Fruit fly (Drosophila melanogaster) whole organism, embryonic: ENCODE measurements around the gene Trf4-2.

Experiments used
- Antp ChIP-seq: fragments of 200-800 bp; sonication (Bioruptor generic); optimal IDR thresholded peaks from 3 replicates; lab custom pipeline; 2016; ENCODE audit warnings: missing biosample characterization, missing genetic modification characterization
- CG10366 ChIP-seq: fragments of 200-800 bp; sonication (Bioruptor generic); IDR thresholded peaks from 2 replicates; pipeline ENCODE4 v1.3.6; 2022; ENCODE audit warnings: missing biosample characterization, missing genetic modification characterization
- CG13287 ChIP-seq: fragments of 200-800 bp; sonication (Bioruptor generic); IDR thresholded peaks from 2 replicates; pipeline ENCODE4 v1.3.6; 2022; ENCODE audit warnings: missing biosample characterization, missing genetic modification characterization; ENCODE audit not compliant: partially characterized antibody
- CG13624 ChIP-seq: fragments of 200-800 bp; sonication (Bioruptor generic); optimal IDR thresholded peaks from 2 replicates; lab custom pipeline; 2016; ENCODE audit warnings: missing biosample characterization, missing genetic modification characterization
- CG15011 ChIP-seq: fragments of 200-800 bp; sonication (Bioruptor generic); optimal IDR thresholded peaks from 3 replicates; lab custom pipeline; 2018; ENCODE audit warnings: missing biosample characterization, mild to moderate bottlenecking, missing genetic modification characterization
- CG17361 ChIP-seq: fragments of 200-800 bp; sonication (Bioruptor generic); IDR thresholded peaks from 3 replicates; pipeline ENCODE4 v1.3.6; 2022; ENCODE audit warnings: missing biosample characterization, missing genetic modification characterization
- CG1792 ChIP-seq: fragments of 200-800 bp; sonication (Bioruptor generic); optimal IDR thresholded peaks from 2 replicates; lab custom pipeline; 2016; ENCODE audit warnings: missing biosample characterization, missing genetic modification characterization
- CG1832 ChIP-seq: fragments of 200-800 bp; sonication (Bioruptor generic); optimal IDR thresholded peaks from 2 replicates; lab custom pipeline; 2017; ENCODE audit warnings: missing biosample characterization, mild to moderate bottlenecking, missing genetic modification characterization, inconsistent platforms
- CG18476 ChIP-seq: fragments of 200-800 bp; sonication (Bioruptor generic); optimal IDR thresholded peaks from 2 replicates; lab custom pipeline; 2016; ENCODE audit warnings: missing biosample characterization, mild to moderate bottlenecking, missing genetic modification characterization
- CG2116 ChIP-seq: fragments of 200-800 bp; sonication (Bioruptor generic); optimal IDR thresholded peaks from 3 replicates; lab custom pipeline; 2018; ENCODE audit warnings: missing biosample characterization, mild to moderate bottlenecking, missing genetic modification characterization
- CG2129 ChIP-seq: fragments of 200-800 bp; sonication (Bioruptor generic); IDR thresholded peaks from 2 replicates; pipeline ENCODE4 v1.3.6; 2022; ENCODE audit warnings: missing biosample characterization, missing genetic modification characterization; ENCODE audit not compliant: partially characterized antibody
- CG2889 ChIP-seq: fragments of 200-800 bp; sonication (Bioruptor generic); IDR thresholded peaks from 3 replicates; pipeline ENCODE4 v1.3.6; 2022; ENCODE audit warnings: missing biosample characterization, missing genetic modification characterization
- CG33557 ChIP-seq: fragments of 200-800 bp; sonication (Bioruptor generic); optimal IDR thresholded peaks from 2 replicates; lab custom pipeline; 2019; ENCODE audit warnings: missing biosample characterization, mild to moderate bottlenecking, missing genetic modification characterization, moderate library complexity
- CG34224 ChIP-seq: fragments of 200-800 bp; sonication (Bioruptor generic); IDR thresholded peaks from 3 replicates; pipeline ENCODE4 v1.3.6; 2022; ENCODE audit warnings: missing biosample characterization, missing genetic modification characterization; ENCODE audit not compliant: partially characterized antibody
- CG3838 ChIP-seq: fragments of 200-800 bp; sonication (Bioruptor generic); optimal IDR thresholded peaks from 3 replicates; lab custom pipeline; 2016; ENCODE audit warnings: missing biosample characterization, missing genetic modification characterization
- CG4282 ChIP-seq: fragments of 200-800 bp; sonication (Bioruptor generic); optimal IDR thresholded peaks from 2 replicates; lab custom pipeline; 2016; ENCODE audit warnings: missing biosample characterization, missing genetic modification characterization
- CG4328 ChIP-seq: fragments of 200-800 bp; sonication (Bioruptor generic); optimal IDR thresholded peaks from 3 replicates; lab custom pipeline; 2017; ENCODE audit warnings: missing biosample characterization, missing genetic modification reagents, missing genetic modification characterization
- CG7745 ChIP-seq: fragments of 200-800 bp; sonication (Bioruptor generic); optimal IDR thresholded peaks from 2 replicates; lab custom pipeline; 2018; ENCODE audit warnings: missing biosample characterization, mild to moderate bottlenecking, missing genetic modification characterization, moderate library complexity
- CG7987 ChIP-seq: fragments of 200-800 bp; sonication (Bioruptor generic); optimal IDR thresholded peaks from 2 replicates; lab custom pipeline; 2018; ENCODE audit warnings: missing biosample characterization, mild to moderate bottlenecking, missing genetic modification characterization, moderate library complexity
- CG9215 ChIP-seq: fragments of 200-800 bp; sonication (Bioruptor generic); IDR thresholded peaks from 2 replicates; pipeline ENCODE4 v1.3.6; 2022; ENCODE audit warnings: missing biosample characterization, missing genetic modification characterization
- CG9876 ChIP-seq: fragments of 200-800 bp; sonication (Bioruptor generic); optimal IDR thresholded peaks from 2 replicates; lab custom pipeline; 2016; ENCODE audit warnings: missing biosample characterization, missing genetic modification characterization
- Deaf1 ChIP-seq: fragments of 200-800 bp; optimal IDR thresholded peaks from 3 replicates; lab custom pipeline; 2019; ENCODE audit warnings: missing biosample characterization, mild to moderate bottlenecking, missing genetic modification characterization, moderate library complexity
- Dek ChIP-seq: fragments of 200-800 bp; sonication (Bioruptor generic); optimal IDR thresholded peaks from 3 replicates; lab custom pipeline; 2019; ENCODE audit warnings: missing biosample characterization, mild to moderate bottlenecking, missing genetic modification characterization, moderate library complexity
- Gsc ChIP-seq: fragments of 200-800 bp; sonication (Bioruptor generic); IDR thresholded peaks from 2 replicates; pipeline ENCODE4 v1.3.6; 2022; ENCODE audit warnings: missing biosample characterization, missing genetic modification characterization
- HHEX ChIP-seq: fragments of 200-800 bp; sonication (Bioruptor generic); optimal IDR thresholded peaks from 3 replicates; lab custom pipeline; 2017; ENCODE audit warnings: missing biosample characterization, mild to moderate bottlenecking, missing genetic modification characterization, missing genetic modification reagents
- Mrtf ChIP-seq: fragments of 200-800 bp; sonication (Bioruptor generic); IDR thresholded peaks from 3 replicates; pipeline ENCODE4 v1.3.6; 2022; ENCODE audit warnings: missing biosample characterization, missing genetic modification characterization
- Oli ChIP-seq: fragments of 200-800 bp; sonication (Bioruptor generic); optimal IDR thresholded peaks from 2 replicates; lab custom pipeline; 2018; ENCODE audit warnings: missing biosample characterization, mild to moderate bottlenecking, missing genetic modification characterization, moderate library complexity
- Tbp ChIP-seq: fragments of >200 bp; optimal IDR thresholded peaks from 2 replicates; lab custom pipeline; 2018; ENCODE audit warnings: missing biosample characterization, missing genetic modification characterization
- Trl ChIP-seq, 3 experiments: fragments of >200 bp in 2 of 3; fragments of 200-800 bp in 1 of 3; sonication (Bioruptor generic) in 1 of 3; optimal IDR thresholded peaks; 2 replicates in 1 of 3; 3 replicates in 2 of 3; lab custom pipeline; 2016 to 2017; ENCODE audit warnings: missing biosample characterization in 1 of 3, missing genetic modification characterization in 1 of 3
- ab ChIP-seq: fragments of 200-800 bp; sonication (Bioruptor generic); optimal IDR thresholded peaks from 2 replicates; lab custom pipeline; 2016; ENCODE audit warnings: missing biosample characterization, missing genetic modification characterization
- abd-A ChIP-seq: fragments of 200-800 bp; sonication (Bioruptor generic); optimal IDR thresholded peaks from 3 replicates; lab custom pipeline; 2019; ENCODE audit warnings: missing biosample characterization, mild to moderate bottlenecking, missing genetic modification characterization, moderate library complexity
- ash1 ChIP-seq: fragments of 200-800 bp; sonication (Bioruptor generic); optimal IDR thresholded peaks from 2 replicates; lab custom pipeline; 2018; ENCODE audit warnings: missing biosample characterization, mild to moderate bottlenecking, missing genetic modification characterization
- cad ChIP-seq: fragments of >200 bp; optimal IDR thresholded peaks from 2 replicates; lab custom pipeline; 2017; ENCODE audit warnings: missing biosample characterization, missing genetic modification characterization
- cas ChIP-seq: fragments of 200-800 bp; sonication (Bioruptor generic); IDR thresholded peaks from 2 replicates; pipeline ENCODE4 v1.3.6; 2022; ENCODE audit warnings: missing biosample characterization, missing genetic modification characterization
- cato ChIP-seq: fragments of 200-800 bp; sonication (Bioruptor generic); optimal IDR thresholded peaks from 2 replicates; lab custom pipeline; 2016; ENCODE audit warnings: missing biosample characterization, missing genetic modification characterization, borderline replicate concordance
- chinmo ChIP-seq: fragments of 200-800 bp; sonication (Bioruptor generic); IDR thresholded peaks from 4 replicates; pipeline ENCODE4 v1.3.6; 2022; ENCODE audit warnings: missing biosample characterization, missing genetic modification characterization; ENCODE audit not compliant: partially characterized antibody
- danr ChIP-seq: fragments of 200-800 bp; sonication (Bioruptor generic); IDR thresholded peaks from 2 replicates; pipeline ENCODE4 v1.3.6; 2022; ENCODE audit warnings: missing biosample characterization, missing genetic modification characterization
- dimm ChIP-seq: fragments of 200-800 bp; sonication (Bioruptor generic); IDR thresholded peaks from 2 replicates; pipeline ENCODE4 v1.3.6; 2022; ENCODE audit warnings: missing biosample characterization, missing genetic modification characterization
- fd3F ChIP-seq: fragments of 200-800 bp; sonication (Bioruptor generic); optimal IDR thresholded peaks from 2 replicates; lab custom pipeline; 2018; ENCODE audit warnings: missing biosample characterization, mild to moderate bottlenecking, missing genetic modification characterization, moderate library complexity
- gro ChIP-seq: fragments of 200-800 bp; sonication (Bioruptor generic); optimal IDR thresholded peaks from 2 replicates; lab custom pipeline; 2016; ENCODE audit warnings: missing biosample characterization, missing genetic modification characterization
- mirr ChIP-seq: fragments of 200-800 bp; sonication (Bioruptor generic); optimal IDR thresholded peaks from 3 replicates; lab custom pipeline; 2018; ENCODE audit warnings: missing biosample characterization, mild to moderate bottlenecking, missing genetic modification characterization
- nom ChIP-seq: fragments of 200-800 bp; sonication (Bioruptor generic); optimal IDR thresholded peaks from 2 replicates; lab custom pipeline; 2017; ENCODE audit warnings: missing biosample characterization, missing genetic modification characterization, mild to moderate bottlenecking, moderate library complexity, missing genetic modification reagents
- otp ChIP-seq: fragments of 200-800 bp; sonication (Bioruptor generic); IDR thresholded peaks from 3 replicates; pipeline ENCODE4, ENCODE4 v1.3.6; 2022; ENCODE audit warnings: missing biosample characterization, missing genetic modification characterization
- pfk ChIP-seq: fragments of 200-800 bp; sonication (Bioruptor generic); optimal IDR thresholded peaks from 2 replicates; lab custom pipeline; 2018; ENCODE audit warnings: missing biosample characterization, mild to moderate bottlenecking, missing genetic modification characterization, moderate library complexity
- pnt ChIP-seq: fragments of 200-800 bp; sonication (Bioruptor generic); optimal IDR thresholded peaks from 3 replicates; lab custom pipeline; 2016; ENCODE audit warnings: missing biosample characterization, missing genetic modification characterization
- shn ChIP-seq: fragments of 200-800 bp; sonication (Bioruptor generic); optimal IDR thresholded peaks from 3 replicates; lab custom pipeline; 2016; ENCODE audit warnings: missing biosample characterization, missing genetic modification characterization
- stc ChIP-seq: fragments of 200-800 bp; sonication (Bioruptor generic); IDR thresholded peaks from 2 replicates; pipeline ENCODE4 v1.3.6; 2022; ENCODE audit warnings: missing biosample characterization, missing genetic modification characterization
- tgo ChIP-seq: fragments of 200-800 bp; sonication (Bioruptor generic); IDR thresholded peaks from 3 replicates; pipeline ENCODE4 v1.3.6; 2022; ENCODE audit warnings: missing biosample characterization, missing genetic modification characterization
- usp ChIP-seq: fragments of >200 bp; optimal IDR thresholded peaks from 2 replicates; lab custom pipeline; 2017; ENCODE audit warnings: missing biosample characterization, missing genetic modification characterization

Trf4-2 gene

dm6 chr3R:24893320-24893955 is 31.6 kb upstream of the Trf4-2 start (continued):
- no peak for TF ChIP-seq Gsc (GFP tag; lab: Robert Waterston, UW)
- 0 out of 2 replicates have a peak, but pooled peaks have one; percentile 6 for TF ChIP-seq dimm (GFP tag; lab: Robert Waterston, UW)
- peak; percentile 55; the same call in 2 of the 3 replicates for TF ChIP-seq Mrtf (GFP tag; lab: Robert Waterston, UW)
- no peak for TF ChIP-seq CG13624 (GFP tag; lab: Kevin White, UChicago)
- peak; percentile 36 for TF ChIP-seq CG7987 (GFP tag; lab: Kevin White, UChicago)
- peak; percentile 57 for TF ChIP-seq CG9215 (GFP tag; lab: Robert Waterston, UW)
- no peak for TF ChIP-seq CG3838 (GFP tag; lab: Kevin White, UChicago)
- no peak for TF ChIP-seq mirr (GFP tag; lab: Kevin White, UChicago)
- no peak; the same call in 1 of the 2 replicates for TF ChIP-seq stc (GFP tag; lab: Robert Waterston, UW)
- peak; percentile 50 for TF ChIP-seq CG7745 (tag; lab: Kevin White, UChicago)
- no peak for TF ChIP-seq CG1832 (GFP tag; lab: Kevin White, UChicago)
- TF ChIP-seq nom (GFP tag; lab: Kevin White, UChicago), result peak; percentile 77
- TF ChIP-seq tgo (GFP tag; lab: Robert Waterston, UW), result peak; percentile 61
- TF ChIP-seq ash1, result no peak
- TF ChIP-seq gro (GFP tag; lab: Kevin White, UChicago), result no peak
- TF ChIP-seq CG1792, result no peak
- no peak for TF ChIP-seq pfk (GFP tag; lab: Kevin White, UChicago)
- peak; percentile 69 for TF ChIP-seq Deaf1
- TF ChIP-seq CG33557, result peak; percentile 89
- no peak for TF ChIP-seq shn
- TF ChIP-seq CG4328, result peak; percentile 68
- peak; percentile 12 for TF ChIP-seq pnt (GFP tag; lab: Kevin White, UChicago)
- TF ChIP-seq usp (GFP tag; lab: Kevin White, UChicago), result no peak
- no peak for TF ChIP-seq Tbp
- TF ChIP-seq chinmo, result peak; percentile 56; the same call in 1 of the 4 replicates
- TF ChIP-seq Antp (GFP tag; lab: Kevin White, UChicago), result no peak
- no peak for TF ChIP-seq CG9876 (GFP tag; lab: Kevin White, UChicago)
- no peak for TF ChIP-seq CG2129
- peak; percentile 54 for TF ChIP-seq CG18476 (GFP tag; lab: Kevin White, UChicago)
- no peak; the same call in 1 of the 2 replicates for TF ChIP-seq danr
- TF ChIP-seq CG10366 (GFP tag; lab: Robert Waterston, UW), result 0 out of 2 replicates have a peak, but pooled peaks have one; percentile 19
- TF ChIP-seq CG2889 (GFP tag; lab: Robert Waterston, UW), result peak; percentile 40; the same call in 1 of the 3 replicates
- TF ChIP-seq CG4282, result no peak
- TF ChIP-seq CG34224, result no peak
- TF ChIP-seq Dek (tag; lab: Kevin White, UChicago), result no peak
- peak; percentile 35 for TF ChIP-seq cato (GFP tag; lab: Kevin White, UChicago)
- peak; percentile 29 for TF ChIP-seq CG2116 (GFP tag; lab: Kevin White, UChicago)
- TF ChIP-seq cas, result no peak
- no peak for TF ChIP-seq otp (GFP tag; lab: Robert Waterston, UW)
- TF ChIP-seq CG15011 (GFP tag; lab: Kevin White, UChicago), result peak; percentile 75
- TF ChIP-seq ab (GFP tag; lab: Kevin White, UChicago), result no peak
- no peak for TF ChIP-seq CG13287
- TF ChIP-seq Oli (tag; lab: Kevin White, UChicago), result peak; percentile 78
- peak in 1 of 2 experiments; percentile 30 for TF ChIP-seq Trl (optimal IDR thresholded peaks at IDR 0.05; lab: Kevin White, UChicago)
- no peak for TF ChIP-seq Trl (GFP tag; optimal IDR thresholded peaks at IDR 0.05; lab: Kevin White, UChicago)
- TF ChIP-seq HHEX (GFP tag; lab: Kevin White, UChicago), result peak; percentile 73
- no peak for TF ChIP-seq cad
- peak; percentile 45 for TF ChIP-seq fd3F (GFP tag; lab: Kevin White, UChicago)
- peak; percentile 98 for TF ChIP-seq CG17361 (GFP tag; lab: Robert Waterston, UW)
- TF ChIP-seq abd-A (tag; lab: Kevin White, UChicago), result no peak
